Fruit fly (Drosophila melanogaster) whole organism, pupa: ENCODE data around the gene CG18473.

ENCODE experiments used
- CG10348 ChIP-seq: fragments of 200-800 bp; sonication (Bioruptor generic); IDR thresholded peaks from 2 replicates; pipeline ENCODE4 v1.3.6; 2022; ENCODE audit warnings: missing biosample characterization, missing genetic modification characterization
- CG12605 ChIP-seq: fragments of 200-800 bp; sonication (Bioruptor generic); IDR thresholded peaks from 2 replicates; pipeline ENCODE4 v1.3.6; 2022; ENCODE audit warnings: missing biosample characterization, missing genetic modification characterization
- CG8301 ChIP-seq: fragments of 200-800 bp; sonication (Bioruptor generic); optimal IDR thresholded peaks from 2 replicates; lab custom pipeline; 2018; ENCODE audit warnings: missing biosample characterization, mild to moderate bottlenecking, missing genetic modification characterization
- D1 ChIP-seq: fragments of 200-800 bp; sonication (Bioruptor generic); optimal IDR thresholded peaks from 2 replicates; lab custom pipeline; 2018; ENCODE audit warnings: missing biosample characterization, mild to moderate bottlenecking, missing genetic modification characterization, moderate library complexity
- EcR ChIP-seq: fragments of 200-800 bp; sonication (Bioruptor generic); optimal IDR thresholded peaks from 3 replicates; lab custom pipeline; 2019; ENCODE audit warnings: missing biosample characterization, missing genetic modification characterization, mild to moderate bottlenecking, moderate library complexity, missing genetic modification reagents
- Ets98B ChIP-seq: fragments of 200-800 bp; sonication (Bioruptor generic); IDR thresholded peaks from 2 replicates; pipeline ENCODE4 v1.3.6; 2022; ENCODE audit warnings: missing biosample characterization, missing genetic modification characterization
- gl ChIP-seq: fragments of 200-800 bp; sonication (Bioruptor generic); optimal IDR thresholded peaks from 2 replicates; lab custom pipeline; 2018; ENCODE audit warnings: missing biosample characterization, mild to moderate bottlenecking, missing genetic modification characterization
- rn ChIP-seq: fragments of 200-800 bp; sonication (Bioruptor generic); IDR thresholded peaks from 2 replicates; pipeline ENCODE4 v1.3.6; 2022; ENCODE audit warnings: missing biosample characterization, missing genetic modification characterization

- TF ChIP-seq D1 (tag; lab: Kevin White, UChicago), result peak; percentile 65
- TF ChIP-seq CG12605 (GFP tag; lab: Robert Waterston, UW), result 0 out of 2 replicates have a peak, but pooled peaks have one; percentile 49
- peak; percentile 22 for TF ChIP-seq gl (tag; lab: Kevin White, UChicago)
- TF ChIP-seq CG10348 (GFP tag; lab: Robert Waterston, UW), result no peak
- peak; percentile 44; the same call in 1 of the 2 replicates for TF ChIP-seq Ets98B
- TF ChIP-seq CG8301 (tag; lab: Kevin White, UChicago), result no peak
- TF ChIP-seq EcR (GFP tag; lab: Kevin White, UChicago), result peak; percentile 5
- TF ChIP-seq rn (GFP tag; lab: Robert Waterston, UW), result no peak
Measured at dm6 chr3R:9342248-9342882, 20.7 kb upstream of the CG18473 start.
